Worm (Caenorhabditis elegans) whole organism, L1 larva: ENCODE results near the gene F40F8.1.

Source experiments
- ceh-88 ChIP-seq: fragments of 200-800 bp; sonication (Bioruptor generic); IDR thresholded peaks from 2 replicates; pipeline ENCODE4 v1.3.6; 2022; ENCODE audit warnings: missing genetic modification characterization, missing compliant biosample characterization
- ces-1 ChIP-seq: fragments of 150-350 bp; optimal IDR thresholded peaks from 2 replicates; lab custom pipeline; 2014; ENCODE audit warnings: missing biosample characterization, missing genetic modification reagents, missing genetic modification characterization
- fkh-8 ChIP-seq: sonication (generic microtip); optimal IDR thresholded peaks from 2 replicates; lab custom pipeline; 2016; ENCODE audit warnings: mild to moderate bottlenecking, missing genetic modification characterization, missing compliant biosample characterization
- nhr-11 ChIP-seq: fragments of 150-350 bp; optimal IDR thresholded peaks from 2 replicates; lab custom pipeline; 2014; ENCODE audit warnings: missing biosample characterization, missing genetic modification characterization
- nhr-77 ChIP-seq: fragments of 150-350 bp; optimal IDR thresholded peaks from 2 replicates; lab custom pipeline; 2014; ENCODE audit warnings: missing biosample characterization, missing genetic modification characterization
- pqm-1 ChIP-seq: sonication (generic microtip); optimal IDR thresholded peaks from 3 replicates; lab custom pipeline; 2017; ENCODE audit warnings: missing biosample characterization, missing genetic modification characterization
- snpc-4 ChIP-seq: fragments of 150-350 bp; optimal IDR thresholded peaks from 2 replicates; lab custom pipeline; 2014; ENCODE audit warnings: missing biosample characterization, missing genetic modification characterization
- unc-62 ChIP-seq: fragments of 150-350 bp; optimal IDR thresholded peaks from 2 replicates; lab custom pipeline; 2014; ENCODE audit warnings: missing biosample characterization, missing genetic modification reagents, missing genetic modification characterization

DNA sequence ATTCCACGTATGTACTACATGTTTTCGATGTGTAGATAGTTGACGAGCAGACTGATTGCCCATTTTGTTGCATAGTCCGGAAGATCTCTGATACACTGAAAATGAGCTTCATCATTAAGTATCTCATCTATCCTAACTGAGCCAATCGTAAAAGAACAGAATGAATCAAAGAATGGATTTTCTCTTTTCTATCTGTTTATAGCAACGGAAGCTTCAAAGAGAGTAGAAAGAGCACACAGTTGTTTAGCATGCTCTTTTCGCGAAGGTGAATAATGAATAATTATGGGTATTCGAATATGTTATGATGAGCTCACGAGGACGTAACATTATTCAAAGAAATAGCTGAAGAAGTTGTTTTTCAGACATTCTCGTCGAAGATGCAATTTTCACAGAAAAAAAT lies 16.4 kb upstream of the F40F8.1 start, which contains the start of gene glb-4:
- no peak for TF ChIP-seq nhr-11 (tag; lab: Kevin White, UChicago)
- no peak for TF ChIP-seq ces-1 (GFP tag; lab: Kevin White, UChicago)
- TF ChIP-seq nhr-77 (tag; lab: Kevin White, UChicago), result no peak
- TF ChIP-seq fkh-8, result no peak
- no peak for TF ChIP-seq pqm-1 (tag; lab: Kevin White, UChicago)
- TF ChIP-seq snpc-4, result no peak
- TF ChIP-seq unc-62 (GFP tag; lab: Kevin White, UChicago), result no peak
- TF ChIP-seq ceh-88 (GFP tag; lab: Robert Waterston, UW), result no peak
